Fruit fly (Drosophila melanogaster) whole organism, embryonic: Measurements from ENCODE around the gene Slip1.

ENCODE experiments used
- Atf6 ChIP-seq: fragments of 200-800 bp; sonication (Bioruptor generic); IDR thresholded peaks from 2 replicates; pipeline ENCODE4 v1.3.6; 2022; ENCODE audit warnings: missing biosample characterization, missing genetic modification characterization
- B-H1 ChIP-seq: fragments of 200-800 bp; sonication (Bioruptor generic); IDR thresholded peaks from 3 replicates; pipeline ENCODE4 v1.3.6; 2022; ENCODE audit warnings: missing biosample characterization, missing genetic modification characterization
- CG10274 ChIP-seq: fragments of 200-800 bp; sonication (Bioruptor generic); optimal IDR thresholded peaks from 3 replicates; lab custom pipeline; 2017; ENCODE audit warnings: missing biosample characterization, mild to moderate bottlenecking, missing genetic modification characterization
- CG10462 ChIP-seq: fragments of 200-800 bp; sonication (Bioruptor generic); optimal IDR thresholded peaks from 2 replicates; lab custom pipeline; 2016; ENCODE audit warnings: missing biosample characterization, missing genetic modification characterization
- CG10959 ChIP-seq: fragments of 200-800 bp; sonication (Bioruptor generic); IDR thresholded peaks from 2 replicates; pipeline ENCODE4 v1.3.6; 2022; ENCODE audit warnings: missing biosample characterization, missing genetic modification characterization
- CG10979 ChIP-seq: fragments of 200-800 bp; sonication (Bioruptor generic); optimal IDR thresholded peaks from 2 replicates; lab custom pipeline; 2018; ENCODE audit warnings: missing biosample characterization, mild to moderate bottlenecking, missing genetic modification characterization, moderate library complexity
- CG11247 ChIP-seq: fragments of 200-800 bp; sonication (Bioruptor generic); IDR thresholded peaks from 2 replicates; pipeline ENCODE4 v1.3.6; 2022; ENCODE audit warnings: missing biosample characterization, missing genetic modification characterization
- CG11456 ChIP-seq: fragments of 200-800 bp; sonication (Bioruptor generic); IDR thresholded peaks from 3 replicates; pipeline ENCODE4 v1.3.6; 2022; ENCODE audit warnings: missing biosample characterization, missing genetic modification characterization
- CG11696 ChIP-seq: fragments of 200-800 bp; sonication (Bioruptor generic); IDR thresholded peaks from 2 replicates; pipeline ENCODE4 v1.3.6; 2022; ENCODE audit warnings: missing biosample characterization, missing genetic modification characterization
- CG12219 ChIP-seq: fragments of 200-800 bp; sonication (Bioruptor generic); optimal IDR thresholded peaks from 3 replicates; lab custom pipeline; 2018; ENCODE audit warnings: missing biosample characterization, mild to moderate bottlenecking, missing genetic modification characterization
- CG15696 ChIP-seq: fragments of 200-800 bp; sonication (Bioruptor generic); optimal IDR thresholded peaks from 2 replicates; lab custom pipeline; 2019; ENCODE audit warnings: missing biosample characterization, mild to moderate bottlenecking, missing genetic modification characterization, moderate library complexity
- CG2202 ChIP-seq: fragments of 200-800 bp; sonication (Bioruptor generic); optimal IDR thresholded peaks from 2 replicates; lab custom pipeline; 2018; ENCODE audit warnings: missing biosample characterization, mild to moderate bottlenecking, missing genetic modification characterization
- CG33557 ChIP-seq: fragments of 200-800 bp; sonication (Bioruptor generic); optimal IDR thresholded peaks from 2 replicates; lab custom pipeline; 2019; ENCODE audit warnings: missing biosample characterization, mild to moderate bottlenecking, missing genetic modification characterization, moderate library complexity
- CG42726 ChIP-seq: fragments of 200-800 bp; sonication (Bioruptor generic); IDR thresholded peaks from 2 replicates; pipeline ENCODE4 v1.3.6; 2022; ENCODE audit warnings: missing biosample characterization, missing genetic modification characterization; ENCODE audit not compliant: partially characterized antibody
- CG4820 ChIP-seq: fragments of 200-800 bp; sonication (Bioruptor generic); optimal IDR thresholded peaks from 3 replicates; lab custom pipeline; 2016; ENCODE audit warnings: missing biosample characterization, missing genetic modification characterization
- CG8290 ChIP-seq, 3 experiments: fragments of 200-800 bp; sonication (Bioruptor generic); optimal IDR thresholded peaks; 2 replicates each; lab custom pipeline; 2016 to 2019; ENCODE audit warnings: missing biosample characterization in 3 of 3, missing genetic modification characterization in 3 of 3, mild to moderate bottlenecking in 2 of 3, moderate library complexity in 1 of 3
- D19A ChIP-seq: fragments of 200-800 bp; optimal IDR thresholded peaks from 3 replicates; lab custom pipeline; 2019; ENCODE audit warnings: missing biosample characterization, mild to moderate bottlenecking, missing genetic modification characterization, moderate library complexity
- Dp ChIP-seq: fragments of 200-800 bp; sonication (Bioruptor generic); optimal IDR thresholded peaks from 2 replicates; lab custom pipeline; 2018; ENCODE audit warnings: missing biosample characterization, mild to moderate bottlenecking, missing genetic modification characterization, moderate library complexity
- HLHmδ ChIP-seq: fragments of 200-800 bp; sonication (Bioruptor generic); optimal IDR thresholded peaks from 2 replicates; lab custom pipeline; 2018; ENCODE audit warnings: missing biosample characterization, mild to moderate bottlenecking, missing genetic modification characterization, moderate library complexity
- Med ChIP-seq: fragments of 200-800 bp; sonication (Bioruptor generic); peaks from one replicate; lab custom pipeline; 2016; ENCODE audit warnings: missing biosample characterization, missing genetic modification characterization, mild to moderate bottlenecking, inconsistent platforms, moderate library complexity
- Sox100B ChIP-seq: fragments of 200-800 bp; sonication (Bioruptor generic); optimal IDR thresholded peaks from 3 replicates; lab custom pipeline; 2018; ENCODE audit warnings: missing biosample characterization, mild to moderate bottlenecking, missing genetic modification characterization
- Sox102F ChIP-seq: fragments of 200-800 bp; sonication (Bioruptor generic); optimal IDR thresholded peaks from 2 replicates; lab custom pipeline; 2018; ENCODE audit warnings: missing biosample characterization, mild to moderate bottlenecking, missing genetic modification characterization, moderate library complexity
- Xrp1 ChIP-seq: fragments of 200-800 bp; sonication (Bioruptor generic); IDR thresholded peaks from 2 replicates; pipeline ENCODE4 v1.3.6; 2022; ENCODE audit warnings: missing biosample characterization, missing genetic modification characterization
- ara ChIP-seq: fragments of 200-800 bp; sonication (Bioruptor generic); IDR thresholded peaks from 2 replicates; pipeline ENCODE4 v1.3.6; 2022; ENCODE audit warnings: missing biosample characterization, missing genetic modification characterization
- az2 ChIP-seq: fragments of 200-800 bp; sonication (Bioruptor generic); optimal IDR thresholded peaks from 3 replicates; lab custom pipeline; 2016; ENCODE audit warnings: missing biosample characterization, missing genetic modification characterization
- bab2 ChIP-seq: fragments of 200-800 bp; sonication (Bioruptor generic); optimal IDR thresholded peaks from 2 replicates; lab custom pipeline; 2016; ENCODE audit warnings: missing biosample characterization, missing genetic modification characterization
- bsh ChIP-seq, 2 experiments: fragments of 200-800 bp; sonication (Bioruptor generic); optimal IDR thresholded peaks; 2 replicates each; lab custom pipeline; 2017 to 2018; ENCODE audit warnings: mild to moderate bottlenecking in 2 of 2, missing biosample characterization in 2 of 2, missing genetic modification characterization in 2 of 2, moderate library complexity in 1 of 2
- chif ChIP-seq, 2 experiments: fragments of 200-800 bp; sonication (Bioruptor generic); optimal IDR thresholded peaks; 3 replicates each; lab custom pipeline; 2016; ENCODE audit warnings: missing biosample characterization in 2 of 2, missing genetic modification characterization in 2 of 2
- gem ChIP-seq: fragments of 200-800 bp; sonication (Bioruptor generic); optimal IDR thresholded peaks from 2 replicates; lab custom pipeline; 2019; ENCODE audit warnings: missing biosample characterization, mild to moderate bottlenecking, missing genetic modification characterization, moderate library complexity
- h ChIP-seq: fragments of >200 bp; optimal IDR thresholded peaks from 2 replicates; lab custom pipeline; 2017
- knrl ChIP-seq: fragments of 200-800 bp; sonication (Bioruptor generic); IDR thresholded peaks from 3 replicates; pipeline ENCODE4 v1.3.6; 2022; ENCODE audit warnings: missing biosample characterization, missing genetic modification characterization; ENCODE audit not compliant: partially characterized antibody
- lbe ChIP-seq: fragments of 200-800 bp; sonication (Bioruptor generic); optimal IDR thresholded peaks from 2 replicates; lab custom pipeline; 2016; ENCODE audit warnings: missing biosample characterization, mild to moderate bottlenecking, missing genetic modification characterization
- nmo ChIP-seq: fragments of 200-800 bp; sonication (Bioruptor generic); optimal IDR thresholded peaks from 2 replicates; lab custom pipeline; 2018; ENCODE audit warnings: missing biosample characterization, mild to moderate bottlenecking, missing genetic modification characterization, moderate library complexity
- otp ChIP-seq: fragments of 200-800 bp; sonication (Bioruptor generic); IDR thresholded peaks from 3 replicates; pipeline ENCODE4, ENCODE4 v1.3.6; 2022; ENCODE audit warnings: missing biosample characterization, missing genetic modification characterization
- phol ChIP-seq: fragments of 200-800 bp; sonication (Bioruptor generic); optimal IDR thresholded peaks from 3 replicates; lab custom pipeline; 2018; ENCODE audit warnings: missing biosample characterization, mild to moderate bottlenecking, missing genetic modification characterization, moderate library complexity
- prd ChIP-seq, 3 experiments: fragments of >200 bp in 2 of 3; fragments of 200-800 bp in 1 of 3; sonication (Bioruptor generic) in 1 of 3; optimal IDR thresholded peaks in 2 of 3; IDR thresholded peaks in 1 of 3; 2 replicates in 2 of 3; 3 replicates in 1 of 3; pipeline versions ENCODE4 v1.3.6 to Lab custom; 2017 to 2022; ENCODE audit warnings: missing biosample characterization in 1 of 3, missing genetic modification characterization in 1 of 3
- row ChIP-seq: fragments of 200-800 bp; sonication (Bioruptor generic); IDR thresholded peaks from 3 replicates; pipeline ENCODE4 v1.3.6; 2022; ENCODE audit warnings: missing biosample characterization, missing genetic modification characterization
- sc ChIP-seq, 3 experiments: fragments of >200 bp in 2 of 3; fragments of 200-800 bp in 1 of 3; sonication (Bioruptor generic) in 1 of 3; optimal IDR thresholded peaks; 2 replicates in 2 of 3; 3 replicates in 1 of 3; lab custom pipeline; 2017; ENCODE audit warnings: mild to moderate bottlenecking in 1 of 3, missing biosample characterization in 1 of 3, missing genetic modification characterization in 1 of 3, missing genetic modification reagents in 1 of 3
- sens ChIP-seq: fragments of 200-800 bp; sonication (Bioruptor generic); peaks from one replicate; lab custom pipeline; 2016; ENCODE audit warnings: missing biosample characterization, missing genetic modification characterization
- tx ChIP-seq: fragments of 200-800 bp; sonication (Bioruptor generic); optimal IDR thresholded peaks from 2 replicates; lab custom pipeline; 2016; ENCODE audit warnings: missing biosample characterization, missing genetic modification characterization
- zfh1 ChIP-seq: fragments of 200-800 bp; sonication (Bioruptor generic); IDR thresholded peaks from 3 replicates; pipeline ENCODE4 v1.3.6; 2022; ENCODE audit warnings: missing biosample characterization, missing genetic modification characterization

The Slip1 gene

dm6 chr4:709730-710129 lies 46.3 kb downstream of the Slip1 start (continued):
- TF ChIP-seq CG10979 (tag; lab: Kevin White, UChicago): peak; percentile 48
- peak; percentile 58 for TF ChIP-seq row (GFP tag; lab: Robert Waterston, UW)
- no peak for TF ChIP-seq Sox100B (GFP tag; lab: Kevin White, UChicago)
- TF ChIP-seq otp: no peak
- peak; percentile 54 for TF ChIP-seq Xrp1
- peak; percentile 18 for TF ChIP-seq CG15696
- no peak for TF ChIP-seq h (lab: Kevin White, UChicago)
- no peak for TF ChIP-seq tx (GFP tag; lab: Kevin White, UChicago)
- peak in 1 of 2 experiments; percentile 48 for TF ChIP-seq bsh (GFP tag; optimal IDR thresholded peaks at IDR 0.05; lab: Kevin White, UChicago)
- no peak for TF ChIP-seq prd (optimal IDR thresholded peaks at IDR 0.05; lab: Kevin White, UChicago)
- 0 out of 3 replicates have a peak, but pooled peaks have one; percentile 50 for TF ChIP-seq prd (GFP tag; IDR thresholded peaks at IDR 0.05; lab: Robert Waterston, UW)
- peak; percentile 7 for TF ChIP-seq CG8290 (GFP tag; optimal IDR thresholded peaks at IDR 0.05; lab: Kevin White, UChicago)
- no peak for TF ChIP-seq CG8290 (tag; optimal IDR thresholded peaks at IDR 0.05; lab: Kevin White, UChicago)
- TF ChIP-seq ara (GFP tag; lab: Robert Waterston, UW): peak; percentile 35; the same call in 1 of the 2 replicates
- no peak for TF ChIP-seq lbe (GFP tag; lab: Kevin White, UChicago)
- TF ChIP-seq Sox102F (GFP tag; lab: Kevin White, UChicago): no peak
- peak; percentile 1 for TF ChIP-seq CG12219
- no peak for TF ChIP-seq CG11247
- TF ChIP-seq Dp (GFP tag; lab: Kevin White, UChicago): no peak
- no peak for TF ChIP-seq CG11696 (GFP tag; lab: Robert Waterston, UW)
- TF ChIP-seq chif (GFP tag; optimal IDR thresholded peaks at IDR 0.05; lab: Kevin White, UChicago): peak in 1 of 2 experiments; percentile 25
- TF ChIP-seq nmo: peak; percentile 29
- TF ChIP-seq CG10959 (GFP tag; lab: Robert Waterston, UW): peak; percentile 39; the same call in 1 of the 2 replicates
- TF ChIP-seq Med: peak; percentile 71
- TF ChIP-seq B-H1 (GFP tag; lab: Robert Waterston, UW): no peak
- TF ChIP-seq CG42726 (GFP tag; lab: Robert Waterston, UW): no peak
- no peak for TF ChIP-seq bab2 (GFP tag; lab: Kevin White, UChicago)
- no peak for TF ChIP-seq gem (tag; lab: Kevin White, UChicago)
- TF ChIP-seq zfh1 (GFP tag; lab: Robert Waterston, UW): peak; percentile 62; the same call in 2 of the 3 replicates
- no peak for TF ChIP-seq Atf6 (GFP tag; lab: Robert Waterston, UW)
- TF ChIP-seq CG2202: no peak
- no peak for TF ChIP-seq knrl
- no peak for TF ChIP-seq CG10274 (GFP tag; lab: Kevin White, UChicago)
- TF ChIP-seq CG10462 (GFP tag; lab: Kevin White, UChicago): no peak
- no peak for TF ChIP-seq CG11456
- peak; percentile 49 for TF ChIP-seq D19A (tag; lab: Kevin White, UChicago)
- TF ChIP-seq HLHmδ (GFP tag; lab: Kevin White, UChicago): no peak
- TF ChIP-seq sc (optimal IDR thresholded peaks at IDR 0.05; lab: Kevin White, UChicago): no peak
- TF ChIP-seq sc (GFP tag; optimal IDR thresholded peaks at IDR 0.05; lab: Kevin White, UChicago): peak; percentile 5
- peak; percentile 1 for TF ChIP-seq az2 (GFP tag; lab: Kevin White, UChicago)
- TF ChIP-seq phol (tag; lab: Kevin White, UChicago): peak; percentile 8
- peak; percentile 89 for TF ChIP-seq sens
- TF ChIP-seq CG4820 (GFP tag; lab: Kevin White, UChicago): peak; percentile 39
- peak; percentile 12 for TF ChIP-seq CG33557 (GFP tag; lab: Kevin White, UChicago)
